Worm (Caenorhabditis elegans) whole organism, L3 larva: Measurements from ENCODE around the gene cyp-35C1.

ENCODE experiments used
- R02D3.7 ChIP-seq: fragments of 150-350 bp; optimal IDR thresholded peaks from 2 replicates; lab custom pipeline; 2014; ENCODE audit warnings: missing biosample characterization, missing genetic modification characterization
- ZK546.5 ChIP-seq: sonication (generic microtip); optimal IDR thresholded peaks from 2 replicates; lab custom pipeline; 2017; ENCODE audit warnings: missing biosample characterization, missing genetic modification characterization
- aly-2 ChIP-seq: fragments of 150-350 bp; optimal IDR thresholded peaks from 2 replicates; lab custom pipeline; 2014; ENCODE audit warnings: missing biosample characterization, missing genetic modification characterization
- ama-1 ChIP-seq: fragments of 150-350 bp; optimal IDR thresholded peaks from 2 replicates; lab custom pipeline; 2018
- ceh-16 ChIP-seq: sonication (generic microtip); optimal IDR thresholded peaks from 2 replicates; lab custom pipeline; 2017; ENCODE audit warnings: missing biosample characterization, missing genetic modification characterization
- ceh-28 ChIP-seq: fragments of 150-350 bp; optimal IDR thresholded peaks from 2 replicates; lab custom pipeline; 2014; ENCODE audit warnings: missing biosample characterization, missing genetic modification reagents, missing genetic modification characterization
- ceh-82 ChIP-seq: fragments of 150-350 bp; optimal IDR thresholded peaks from 2 replicates; lab custom pipeline; 2014; ENCODE audit warnings: missing biosample characterization, missing genetic modification characterization
- daf-12 ChIP-seq: fragments of 150-350 bp; optimal IDR thresholded peaks from 2 replicates; lab custom pipeline; 2014; ENCODE audit warnings: missing biosample characterization, missing genetic modification reagents, missing genetic modification characterization
- egl-5 ChIP-seq: fragments of 150-350 bp; optimal IDR thresholded peaks from 2 replicates; lab custom pipeline; 2017; ENCODE audit warnings: missing biosample characterization, missing genetic modification reagents, missing genetic modification characterization, inconsistent platforms
- elt-2 ChIP-seq: sonication (generic microtip); optimal IDR thresholded peaks from 2 replicates; lab custom pipeline; 2016; ENCODE audit warnings: missing genetic modification reagents, mild to moderate bottlenecking, missing genetic modification characterization, missing compliant biosample characterization
- elt-3 ChIP-seq, 3 experiments: fragments of 150-350 bp in 1 of 3; sonication (generic microtip) in 2 of 3; optimal IDR thresholded peaks; 2 replicates in 2 of 3; 4 replicates in 1 of 3; lab custom pipeline; 2014 to 2017; ENCODE audit warnings: missing biosample characterization in 3 of 3, missing genetic modification characterization in 3 of 3
- eor-1 ChIP-seq, 2 experiments: fragments of 150-350 bp; optimal IDR thresholded peaks; 2 replicates each; lab custom pipeline; 2014 to 2018; ENCODE audit warnings: missing biosample characterization in 2 of 2, missing genetic modification characterization in 2 of 2
- fkh-10 ChIP-seq: sonication (generic microtip); optimal IDR thresholded peaks from 2 replicates; lab custom pipeline; 2017; ENCODE audit warnings: missing biosample characterization, missing genetic modification reagents, missing genetic modification characterization
- fkh-2 ChIP-seq: fragments of 150-350 bp; optimal IDR thresholded peaks from 2 replicates; lab custom pipeline; 2014; ENCODE audit warnings: missing biosample characterization, missing genetic modification reagents, missing genetic modification characterization
- fos-1 ChIP-seq: fragments of 150-350 bp; optimal IDR thresholded peaks from 2 replicates; lab custom pipeline; 2014; ENCODE audit warnings: missing biosample characterization, missing genetic modification characterization
- hmg-11 ChIP-seq: sonication (generic microtip); optimal IDR thresholded peaks from 2 replicates; lab custom pipeline; 2016; ENCODE audit warnings: missing genetic modification characterization, missing compliant biosample characterization
- mml-1 ChIP-seq: fragments of 150-350 bp; sonication (generic microtip); optimal IDR thresholded peaks from 3 replicates; lab custom pipeline; 2014; ENCODE audit warnings: missing biosample characterization, missing genetic modification characterization
- nfya-1 ChIP-seq: sonication (generic microtip); optimal IDR thresholded peaks from 2 replicates; lab custom pipeline; 2017; ENCODE audit warnings: missing genetic modification characterization, mild to moderate bottlenecking, missing compliant biosample characterization, antibody characterized with exemption, moderate library complexity; ENCODE audit not compliant: insufficient read depth
- nhr-12 ChIP-seq: fragments of 150-350 bp; optimal IDR thresholded peaks from 2 replicates; lab custom pipeline; 2014; ENCODE audit warnings: missing biosample characterization, missing genetic modification characterization
- nhr-237 ChIP-seq: fragments of 150-350 bp; optimal IDR thresholded peaks from 2 replicates; lab custom pipeline; 2014; ENCODE audit warnings: missing biosample characterization, missing genetic modification characterization
- nhr-28 ChIP-seq: fragments of 150-350 bp; optimal IDR thresholded peaks from 2 replicates; lab custom pipeline; 2014; ENCODE audit warnings: missing biosample characterization, missing genetic modification characterization
- nhr-43 ChIP-seq: sonication (generic microtip); optimal IDR thresholded peaks from 2 replicates; lab custom pipeline; 2016; ENCODE audit warnings: mild to moderate bottlenecking, missing genetic modification characterization, missing compliant biosample characterization; ENCODE audit not compliant: poor library complexity, severe bottlenecking
- nhr-67 ChIP-seq: fragments of 150-350 bp; optimal IDR thresholded peaks from 2 replicates; lab custom pipeline; 2014; ENCODE audit warnings: missing biosample characterization, missing genetic modification characterization
- nhr-77 ChIP-seq: fragments of 150-350 bp; optimal IDR thresholded peaks from 2 replicates; lab custom pipeline; 2014; ENCODE audit warnings: missing biosample characterization, missing genetic modification characterization
- pqm-1 ChIP-seq: fragments of 150-350 bp; optimal IDR thresholded peaks from 2 replicates; lab custom pipeline; 2017; ENCODE audit warnings: missing biosample characterization, missing genetic modification characterization, inconsistent platforms
- skn-1 ChIP-seq: fragments of 150-350 bp; optimal IDR thresholded peaks from 2 replicates; lab custom pipeline; 2014; ENCODE audit warnings: missing biosample characterization, missing genetic modification characterization
- tbx-2 ChIP-seq: sonication (generic microtip); optimal IDR thresholded peaks from 2 replicates; lab custom pipeline; 2016; ENCODE audit warnings: mild to moderate bottlenecking, missing genetic modification characterization, missing compliant biosample characterization
- zag-1 ChIP-seq: fragments of 150-350 bp; optimal IDR thresholded peaks from 2 replicates; lab custom pipeline; 2014; ENCODE audit warnings: missing biosample characterization, missing genetic modification characterization
- ztf-4 ChIP-seq: fragments of 150-350 bp; optimal IDR thresholded peaks from 2 replicates; lab custom pipeline; 2014; ENCODE audit warnings: missing biosample characterization, missing genetic modification characterization

The cyp-35C1 gene

ce11 chrV:13935423-13935822 is 37.1 kb upstream of the cyp-35C1 start:
- TF ChIP-seq elt-3 (tag; optimal IDR thresholded peaks at IDR 0.05; lab: Kevin White, UChicago) (peak in 1 of 3 experiments; percentile 42), nfya-1 (tag; lab: Kevin White, UChicago) (no peak)

- no peak for TF ChIP-seq zag-1
- TF ChIP-seq fkh-10 (GFP tag; lab: Kevin White, UChicago): no peak
- TF ChIP-seq nhr-43 (tag; lab: Kevin White, UChicago): no peak
- TF ChIP-seq aly-2 (tag; lab: Kevin White, UChicago): no peak
- TF ChIP-seq nhr-28 (tag; lab: Kevin White, UChicago): no peak
- TF ChIP-seq hmg-11: no peak
- TF ChIP-seq nhr-237 (tag; lab: Kevin White, UChicago): no peak
These were observed 36.3 kb upstream of the cyp-35C1 start, which contains the start of gene R10D12.1 for ce11 chrV:13934545-13934944. Gene R10D12.1, minus strand, starts transcription at chrV:13934645.

DNA sequence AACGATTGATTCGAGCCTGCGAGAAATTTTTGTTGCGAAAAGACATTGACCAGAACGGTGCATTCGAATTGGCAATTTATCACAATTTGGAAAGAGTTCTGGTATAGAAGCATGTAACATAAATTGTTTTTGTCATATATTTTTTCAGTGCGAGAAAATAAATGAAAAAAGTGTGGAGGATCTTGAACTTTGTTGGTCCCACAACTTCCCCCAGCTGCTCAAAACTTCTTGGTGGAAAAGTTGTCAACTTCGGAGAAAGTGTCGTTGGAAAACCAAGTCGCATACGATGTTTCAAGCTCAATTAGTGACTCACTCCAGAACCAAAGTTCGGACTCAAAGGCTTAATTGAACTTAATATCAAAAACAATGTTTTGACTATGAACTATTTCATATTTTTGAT is 33.7 kb upstream of the cyp-35C1 start:
- TF ChIP-seq zag-1: no peak
- TF ChIP-seq nhr-237 (tag; lab: Kevin White, UChicago): no peak
- no peak for TF ChIP-seq nhr-12
- no peak for TF ChIP-seq nhr-77
- no peak for TF ChIP-seq nfya-1 (tag; lab: Kevin White, UChicago)
- TF ChIP-seq ceh-28 (tag; lab: Kevin White, UChicago): no peak
- no peak for TF ChIP-seq ceh-82 (tag; lab: Kevin White, UChicago)
- no peak for TF ChIP-seq ama-1
- no peak for TF ChIP-seq eor-1 (tag; optimal IDR thresholded peaks at IDR 0.05; lab: Kevin White, UChicago)
- no peak for TF ChIP-seq pqm-1
- no peak for TF ChIP-seq mml-1 (tag; lab: Kevin White, UChicago)
- TF ChIP-seq, all 47 proteins: peak for 0

DNA sequence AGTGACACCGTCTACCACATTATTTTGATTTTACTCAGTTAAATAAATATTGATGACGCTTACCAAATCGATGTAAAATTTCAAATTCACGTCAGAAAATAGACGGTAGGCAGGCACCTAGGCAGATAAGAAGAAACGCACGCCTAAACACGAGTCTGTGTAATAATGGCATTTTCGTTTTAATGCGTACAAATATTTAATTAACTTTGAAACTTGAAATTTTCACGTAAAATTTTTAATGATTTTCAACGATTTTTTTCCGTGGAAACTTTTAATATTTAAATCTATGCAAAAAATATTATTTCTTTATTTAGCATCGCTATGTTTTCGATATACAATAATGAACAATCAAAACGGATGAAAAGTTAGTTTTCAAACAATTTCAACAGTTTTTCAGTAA is 32.9 kb upstream of the cyp-35C1 start, which contains the start of gene C06B3.16:
C06B3.16 (plus strand) TSS at position 301 of the 400 bp plus-strand sequence.
- TF ChIP-seq ceh-16: no peak
- no peak for TF ChIP-seq skn-1 (tag; lab: Kevin White, UChicago)
- no peak for TF ChIP-seq pqm-1
- no peak for TF ChIP-seq mml-1 (tag; lab: Kevin White, UChicago)
- no peak for TF ChIP-seq tbx-2 (tag; lab: Kevin White, UChicago)
- no peak for TF ChIP-seq fos-1 (tag; lab: Kevin White, UChicago)

- TF ChIP-seq nhr-237 (tag; lab: Kevin White, UChicago) (no peak), ama-1 (no peak)
These were observed 31.2 kb upstream of the cyp-35C1 start, which contains the start of gene srxa-13 for ce11 chrV:13929503-13929902. Gene srxa-13, plus strand, starts transcription at chrV:13929803.

DNA sequence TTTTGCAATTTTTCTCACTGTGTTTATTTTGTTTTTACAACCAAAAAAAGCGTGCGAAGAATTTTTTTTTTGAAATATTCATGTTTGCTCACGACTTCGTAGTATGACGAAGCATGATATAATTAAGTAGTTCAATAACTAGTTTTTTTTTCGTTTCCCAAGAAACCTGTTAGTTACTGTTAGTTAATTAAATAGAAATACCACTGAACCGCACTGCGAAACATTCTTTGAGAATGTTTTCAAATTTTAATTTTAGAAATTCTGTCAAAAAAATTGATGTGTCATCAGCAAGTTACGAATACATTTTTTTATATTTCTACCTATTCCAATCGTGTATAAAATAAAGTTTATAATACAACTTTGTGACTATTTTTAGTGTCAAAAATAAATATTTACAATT is 28.1 kb upstream of the cyp-35C1 start, which contains the start of gene srxa-12:
srxa-12 (plus strand) TSS at position 301 of the 400 bp plus-strand sequence.
- TF ChIP-seq mml-1 (tag; lab: Kevin White, UChicago) (no peak), nhr-28 (tag; lab: Kevin White, UChicago) (no peak), nhr-43 (tag; lab: Kevin White, UChicago) (no peak), hmg-11 (no peak), nhr-237 (tag; lab: Kevin White, UChicago) (no peak), aly-2 (tag; lab: Kevin White, UChicago) (no peak), nhr-12 (no peak), elt-2 (tag; lab: Kevin White, UChicago) (no peak), daf-12 (tag; lab: Kevin White, UChicago) (no peak), egl-5 (tag; lab: Kevin White, UChicago) (no peak), R02D3.7 (tag; lab: Kevin White, UChicago) (no peak)

- TF ChIP-seq ztf-4 (tag; lab: Kevin White, UChicago) (no peak), fkh-2 (tag; lab: Kevin White, UChicago) (no peak), ZK546.5 (tag; lab: Kevin White, UChicago) (no peak), nhr-67 (tag; lab: Kevin White, UChicago) (no peak)
These were observed 25.6 kb upstream of the cyp-35C1 start, which contains the start of gene srxa-11 for ce11 chrV:13923851-13924250. Gene srxa-11, plus strand, starts transcription at chrV:13924151.
